Worm (Caenorhabditis elegans) whole organism, L2 larva: ENCODE results near the gene Y32G9A.5.

ENCODE experiments used
- ama-1 ChIP-seq: fragments of 150-350 bp; optimal IDR thresholded peaks from 2 replicates; lab custom pipeline; 2018; ENCODE audit warnings: inconsistent platforms
- ceh-82 ChIP-seq: fragments of 150-350 bp; optimal IDR thresholded peaks from 2 replicates; lab custom pipeline; 2014; ENCODE audit warnings: missing biosample characterization, missing genetic modification characterization
- lsy-2 ChIP-seq, 2 experiments: fragments of 150-350 bp in 1 of 2; sonication (generic microtip) in 1 of 2; optimal IDR thresholded peaks; 2 replicates each; lab custom pipeline; 2014 to 2017; ENCODE audit warnings: missing biosample characterization in 2 of 2, missing genetic modification characterization in 2 of 2
- nhr-10 ChIP-seq: sonication (generic microtip); optimal IDR thresholded peaks from 2 replicates; lab custom pipeline; 2017; ENCODE audit warnings: missing biosample characterization, missing genetic modification characterization
- nhr-11 ChIP-seq: fragments of 150-350 bp; optimal IDR thresholded peaks from 2 replicates; lab custom pipeline; 2014; ENCODE audit warnings: missing biosample characterization, missing genetic modification characterization
- nhr-237 ChIP-seq: fragments of 150-350 bp; optimal IDR thresholded peaks from 2 replicates; lab custom pipeline; 2014; ENCODE audit warnings: missing biosample characterization, missing genetic modification characterization
- nhr-6 ChIP-seq: fragments of 150-350 bp; optimal IDR thresholded peaks from 2 replicates; lab custom pipeline; 2014; ENCODE audit warnings: missing biosample characterization, missing genetic modification characterization

ce11 chrV:1871768-1872296 is 35.6 kb upstream of the Y32G9A.5 start, which contains the start of the genes T10B5.4 and cct-7:
- TF ChIP-seq nhr-11 (tag; lab: Kevin White, UChicago) = no peak
- TF ChIP-seq nhr-237 (tag; lab: Kevin White, UChicago) = no peak
- TF ChIP-seq nhr-10 (tag; lab: Kevin White, UChicago) = no peak
- no peak for TF ChIP-seq ama-1
- TF ChIP-seq nhr-6 (tag; lab: Kevin White, UChicago) = peak; percentile 51
- TF ChIP-seq ceh-82 (tag; lab: Kevin White, UChicago) = no peak
- peak; percentile 54 to 91 for TF ChIP-seq lsy-2 (tag; optimal IDR thresholded peaks at IDR 0.05; lab: Kevin White, UChicago)
